Fruit fly (Drosophila melanogaster): ENCODE data around the gene porin.

porin gene

DNA sequence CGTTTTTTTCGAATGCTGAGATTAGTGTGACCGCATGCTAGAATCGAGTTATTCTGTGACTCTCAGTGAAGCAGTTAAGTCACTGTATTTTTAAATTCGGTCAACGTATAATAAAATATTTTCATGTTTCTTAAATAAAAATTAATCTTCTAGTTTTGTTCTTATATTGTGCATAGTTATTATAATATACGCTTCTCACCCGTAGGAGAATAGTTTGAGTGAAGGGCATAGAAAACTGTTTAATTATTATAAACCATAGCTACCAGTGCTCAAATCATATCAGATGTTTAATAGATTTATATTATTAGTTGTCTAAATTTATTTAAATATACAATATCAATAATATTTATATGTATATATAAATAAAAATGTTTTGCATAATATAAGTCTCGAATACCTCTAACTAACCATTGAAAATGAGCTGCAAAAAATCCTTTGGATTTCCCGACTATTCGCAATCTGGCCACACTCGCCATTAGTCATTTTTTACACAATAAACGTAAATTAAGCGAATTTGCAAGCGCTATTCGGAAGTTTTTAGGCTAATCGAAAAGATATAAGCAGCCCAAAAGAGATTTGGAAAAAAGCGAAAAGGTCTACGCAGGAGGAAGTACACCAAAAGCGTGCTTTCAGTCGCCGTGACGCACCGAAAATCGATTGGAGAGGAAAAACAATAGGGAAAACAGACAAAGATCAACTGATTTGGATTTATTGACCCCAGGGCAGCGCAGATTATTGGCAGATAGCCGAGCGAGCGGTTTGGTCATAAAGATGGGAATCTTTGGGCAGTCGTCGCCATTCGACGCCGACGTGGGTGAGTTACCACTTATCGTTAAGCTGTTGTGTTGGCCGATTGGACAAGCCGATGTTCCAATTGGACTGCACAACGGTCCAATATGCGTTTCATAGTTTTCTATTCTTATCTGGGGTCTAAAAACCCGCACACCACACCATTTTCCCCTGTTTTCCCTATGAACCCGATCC is 7.7 kb upstream of the porin start, which contains the start of the genes aurB and Stam (continued):
- TF ChIP-seq Med (GFP tag) = peak; percentile 3
- TF ChIP-seq slp2 (GFP tag; optimal IDR thresholded peaks at IDR 0.05) = no peak
- TF ChIP-seq Hand (GFP tag; optimal IDR thresholded peaks at IDR 0.05) = no peak
- no peak for TF ChIP-seq nau (GFP tag; optimal IDR thresholded peaks at IDR 0.05)
- TF ChIP-seq p53 (GFP tag; optimal IDR thresholded peaks at IDR 0.05) = no peak
- peak; percentile 65 for TF ChIP-seq Sox100B (GFP tag; optimal IDR thresholded peaks at IDR 0.05)
- TF ChIP-seq Rfx (GFP tag; IDR thresholded peaks at IDR 0.05) = 0 out of 2 replicates have a peak, but pooled peaks have one; percentile 43
- peak; percentile 5 for TF ChIP-seq CG2202 (tag; optimal IDR thresholded peaks at IDR 0.05)
- TF ChIP-seq az2 (GFP tag; optimal IDR thresholded peaks at IDR 0.05) = peak; percentile 12
- TF ChIP-seq croc (GFP tag; conservative IDR thresholded peaks at IDR 0.05) = no peak
- no peak for TF ChIP-seq toy (GFP tag; IDR thresholded peaks at IDR 0.05)
- TF ChIP-seq tna (GFP tag; IDR thresholded peaks at IDR 0.05; ENCODE audit: partially characterized antibody) = no peak
- no peak for TF ChIP-seq CG8089 (GFP tag; optimal IDR thresholded peaks at IDR 0.05)
- TF ChIP-seq sens (GFP tag) = peak; percentile 17
- no peak for TF ChIP-seq TFAM (GFP tag; optimal IDR thresholded peaks at IDR 0.05)
- TF ChIP-seq otp (GFP tag; IDR thresholded peaks at IDR 0.05) = no peak
- no peak for TF ChIP-seq gt (GFP tag; IDR thresholded peaks at IDR 0.05)
- no peak for TF ChIP-seq HLH3B (GFP tag; IDR thresholded peaks at IDR 0.05)
- TF ChIP-seq luna (GFP tag; optimal IDR thresholded peaks at IDR 0.05) = no peak
- no peak for TF ChIP-seq Hr39 (optimal IDR thresholded peaks at IDR 0.05)
- peak; percentile 59 for TF ChIP-seq CG10267 (tag; optimal IDR thresholded peaks at IDR 0.05)
- no peak for TF ChIP-seq CG1024 (GFP tag; IDR thresholded peaks at IDR 0.05)
- TF ChIP-seq CG3838 (GFP tag; optimal IDR thresholded peaks at IDR 0.05) = no peak
- TF ChIP-seq CG9609 (GFP tag; optimal IDR thresholded peaks at IDR 0.05) = no peak
- TF ChIP-seq Vsx1 (GFP tag; optimal IDR thresholded peaks at IDR 0.05) = no peak
- TF ChIP-seq CG11696 (GFP tag; IDR thresholded peaks at IDR 0.05) = no peak
- TF ChIP-seq sr (GFP tag; IDR thresholded peaks at IDR 0.05) = no peak
- no peak for TF ChIP-seq CG13624 (GFP tag; optimal IDR thresholded peaks at IDR 0.05)
- TF ChIP-seq CG3995 (GFP tag; optimal IDR thresholded peaks at IDR 0.05) = peak; percentile 97
- TF ChIP-seq CTCF (GFP tag; optimal IDR thresholded peaks at IDR 0.05) = no peak
- TF ChIP-seq oc (tag; optimal IDR thresholded peaks at IDR 0.05) = peak; percentile 42
- no peak for TF ChIP-seq CG32772 (GFP tag; IDR thresholded peaks at IDR 0.05)
- peak; percentile 48 for TF ChIP-seq CG17385 (GFP tag; optimal IDR thresholded peaks at IDR 0.05)
- TF ChIP-seq sisA (GFP tag; IDR thresholded peaks at IDR 0.05) = no peak
- TF ChIP-seq unc-4 (GFP tag; IDR thresholded peaks at IDR 0.05; ENCODE audit: partially characterized antibody) = no peak
- no peak for TF ChIP-seq klu (GFP tag; IDR thresholded peaks at IDR 0.05)
- no peak for TF ChIP-seq gsb (GFP tag; IDR thresholded peaks at IDR 0.05)
- TF ChIP-seq pfk (GFP tag; optimal IDR thresholded peaks at IDR 0.05) = no peak
- TF ChIP-seq CG17912 (GFP tag; optimal IDR thresholded peaks at IDR 0.05) = no peak
- no peak for TF ChIP-seq Gsc (GFP tag; IDR thresholded peaks at IDR 0.05)
- TF ChIP-seq Camta (GFP tag; optimal IDR thresholded peaks at IDR 0.05) = no peak
- no peak for TF ChIP-seq CG17186 (GFP tag; optimal IDR thresholded peaks at IDR 0.05)
- no peak for TF ChIP-seq jumu (GFP tag; optimal IDR thresholded peaks at IDR 0.05)
- TF ChIP-seq CG14014 (GFP tag; IDR thresholded peaks at IDR 0.05) = no peak
- no peak for TF ChIP-seq Oaz (GFP tag; IDR thresholded peaks at IDR 0.05)
- no peak for TF ChIP-seq CG8944 (GFP tag; optimal IDR thresholded peaks at IDR 0.05)
- TF ChIP-seq ssp (GFP tag; IDR thresholded peaks at IDR 0.05) = 0 out of 2 replicates have a peak, but pooled peaks have one; percentile 34
- peak; percentile 48 for TF ChIP-seq twi (tag; optimal IDR thresholded peaks at IDR 0.05)
- peak; percentile 26 for TF ChIP-seq lmd (GFP tag; IDR thresholded peaks at IDR 0.05)
- TF ChIP-seq wek (GFP tag; optimal IDR thresholded peaks at IDR 0.05) = peak; percentile 90
- TF ChIP-seq CG13894 (tag; optimal IDR thresholded peaks at IDR 0.05) = peak; percentile 41

All from whole organism, embryonic.